Fruit fly (Drosophila melanogaster) whole organism, embryonic: ENCODE data around the gene CG7953.

Source experiments
- CG11093 ChIP-seq: fragments of 200-800 bp; sonication (Bioruptor generic); IDR thresholded peaks from 3 replicates; pipeline ENCODE4 v1.3.6; 2022; ENCODE audit warnings: missing biosample characterization, missing genetic modification characterization
- CG11695 ChIP-seq: fragments of 200-800 bp; sonication (Bioruptor generic); IDR thresholded peaks from 3 replicates; pipeline ENCODE4 v1.3.6; 2022; ENCODE audit warnings: missing biosample characterization, missing genetic modification characterization
- CG11723 ChIP-seq: fragments of 200-800 bp; sonication (Bioruptor generic); optimal IDR thresholded peaks from 2 replicates; lab custom pipeline; 2017; ENCODE audit warnings: missing biosample characterization, mild to moderate bottlenecking, missing genetic modification characterization
- CG1233 ChIP-seq: fragments of 200-800 bp; sonication (Bioruptor generic); optimal IDR thresholded peaks from 4 replicates; lab custom pipeline; 2018; ENCODE audit warnings: missing biosample characterization, mild to moderate bottlenecking, missing genetic modification characterization
- CG13287 ChIP-seq: fragments of 200-800 bp; sonication (Bioruptor generic); IDR thresholded peaks from 2 replicates; pipeline ENCODE4 v1.3.6; 2022; ENCODE audit warnings: missing biosample characterization, missing genetic modification characterization; ENCODE audit not compliant: partially characterized antibody
- CG14050 ChIP-seq: fragments of 200-800 bp; sonication (Bioruptor generic); IDR thresholded peaks from 3 replicates; pipeline ENCODE4 v1.3.6; 2022; ENCODE audit warnings: missing biosample characterization, missing genetic modification characterization
- CG14710 ChIP-seq: fragments of 200-800 bp; sonication (Bioruptor generic); optimal IDR thresholded peaks from 3 replicates; lab custom pipeline; 2019; ENCODE audit warnings: missing biosample characterization, mild to moderate bottlenecking, missing genetic modification characterization, moderate library complexity
- CG14965 ChIP-seq: fragments of 200-800 bp; sonication (Bioruptor generic); optimal IDR thresholded peaks from 2 replicates; lab custom pipeline; 2016; ENCODE audit warnings: missing biosample characterization, missing genetic modification characterization, borderline replicate concordance
- CG17829 ChIP-seq: fragments of 200-800 bp; optimal IDR thresholded peaks from 2 replicates; lab custom pipeline; 2019; ENCODE audit warnings: missing biosample characterization, mild to moderate bottlenecking, missing genetic modification characterization, moderate library complexity
- CG2120 ChIP-seq: fragments of 200-800 bp; sonication (Bioruptor generic); optimal IDR thresholded peaks from 3 replicates; lab custom pipeline; 2016; ENCODE audit warnings: missing biosample characterization, missing genetic modification characterization
- CG2202 ChIP-seq: fragments of 200-800 bp; sonication (Bioruptor generic); optimal IDR thresholded peaks from 2 replicates; lab custom pipeline; 2018; ENCODE audit warnings: missing biosample characterization, mild to moderate bottlenecking, missing genetic modification characterization
- CG32532 ChIP-seq: fragments of 200-800 bp; sonication (Bioruptor generic); IDR thresholded peaks from 2 replicates; pipeline ENCODE4 v1.3.6; 2022; ENCODE audit warnings: missing biosample characterization, missing genetic modification characterization
- CG6654 ChIP-seq: fragments of 200-800 bp; sonication (Bioruptor generic); optimal IDR thresholded peaks from 2 replicates; lab custom pipeline; 2017; ENCODE audit warnings: missing biosample characterization, mild to moderate bottlenecking, missing genetic modification characterization
- CG7271 ChIP-seq: fragments of 200-800 bp; sonication (Bioruptor generic); optimal IDR thresholded peaks from 2 replicates; lab custom pipeline; 2018; ENCODE audit warnings: missing biosample characterization, mild to moderate bottlenecking, missing genetic modification characterization, moderate library complexity
- CG7556 ChIP-seq: fragments of 200-800 bp; sonication (Bioruptor generic); optimal IDR thresholded peaks from 2 replicates; lab custom pipeline; 2017; ENCODE audit warnings: missing biosample characterization, mild to moderate bottlenecking, missing genetic modification characterization
- CG7963 ChIP-seq: fragments of 200-800 bp; sonication (Bioruptor generic); IDR thresholded peaks from 3 replicates; pipeline ENCODE4 v1.3.6; 2022; ENCODE audit warnings: missing biosample characterization, missing genetic modification characterization; ENCODE audit not compliant: partially characterized antibody
- CG8388 ChIP-seq: fragments of 200-800 bp; sonication (Bioruptor generic); optimal IDR thresholded peaks from 2 replicates; lab custom pipeline; 2019; ENCODE audit warnings: missing biosample characterization, mild to moderate bottlenecking, missing genetic modification characterization, moderate library complexity
- CG9437 ChIP-seq: fragments of 200-800 bp; sonication (Bioruptor generic); optimal IDR thresholded peaks from 2 replicates; lab custom pipeline; 2018; ENCODE audit warnings: missing biosample characterization, mild to moderate bottlenecking, missing genetic modification characterization
- CG9609 ChIP-seq: fragments of 200-800 bp; sonication (Bioruptor generic); optimal IDR thresholded peaks from 3 replicates; lab custom pipeline; 2016; ENCODE audit warnings: missing biosample characterization, missing genetic modification characterization
- ERR ChIP-seq: fragments of 200-800 bp; sonication (Bioruptor generic); optimal IDR thresholded peaks from 2 replicates; lab custom pipeline; 2016; ENCODE audit warnings: missing biosample characterization, missing genetic modification characterization
- Fer1 ChIP-seq: fragments of 200-800 bp; sonication (Bioruptor generic); optimal IDR thresholded peaks from 2 replicates; lab custom pipeline; 2017; ENCODE audit warnings: missing biosample characterization, mild to moderate bottlenecking, missing genetic modification characterization
- HHEX ChIP-seq: fragments of 200-800 bp; sonication (Bioruptor generic); optimal IDR thresholded peaks from 3 replicates; lab custom pipeline; 2017; ENCODE audit warnings: missing biosample characterization, mild to moderate bottlenecking, missing genetic modification characterization, missing genetic modification reagents
- HLH4C ChIP-seq: fragments of 200-800 bp; sonication (Bioruptor generic); IDR thresholded peaks from 3 replicates; pipeline ENCODE4 v1.3.6; 2022; ENCODE audit warnings: missing biosample characterization, missing genetic modification characterization; ENCODE audit not compliant: partially characterized antibody
- MESR4 ChIP-seq: fragments of 200-800 bp; sonication (Bioruptor generic); optimal IDR thresholded peaks from 2 replicates; lab custom pipeline; 2018; ENCODE audit warnings: missing biosample characterization, mild to moderate bottlenecking, missing genetic modification characterization, moderate library complexity
- Med ChIP-seq: fragments of 200-800 bp; sonication (Bioruptor generic); peaks from one replicate; lab custom pipeline; 2016; ENCODE audit warnings: missing biosample characterization, missing genetic modification characterization, mild to moderate bottlenecking, inconsistent platforms, moderate library complexity
- NfI ChIP-seq: fragments of 200-800 bp; sonication (Bioruptor generic); optimal IDR thresholded peaks from 3 replicates; lab custom pipeline; 2018; ENCODE audit warnings: missing biosample characterization, mild to moderate bottlenecking, missing genetic modification characterization, moderate library complexity
- Oaz ChIP-seq: fragments of 200-800 bp; sonication (Bioruptor generic); IDR thresholded peaks from 2 replicates; pipeline ENCODE4 v1.3.6; 2022; ENCODE audit warnings: missing biosample characterization, missing genetic modification characterization
- Opbp ChIP-seq: fragments of 200-800 bp; sonication (Bioruptor generic); IDR thresholded peaks from 3 replicates; pipeline ENCODE4 v1.3.6; 2022; ENCODE audit warnings: missing biosample characterization, missing genetic modification characterization; ENCODE audit not compliant: partially characterized antibody
- Pdp1 ChIP-seq, 2 experiments: fragments of 200-800 bp; sonication (Bioruptor generic); optimal IDR thresholded peaks; 3 replicates each; lab custom pipeline; 2016; ENCODE audit warnings: missing biosample characterization in 2 of 2, missing genetic modification characterization in 2 of 2, mild to moderate bottlenecking in 1 of 2, moderate library complexity in 1 of 2
- Side ChIP-seq: fragments of 200-800 bp; sonication (Bioruptor generic); optimal IDR thresholded peaks from 2 replicates; lab custom pipeline; 2016; ENCODE audit warnings: missing biosample characterization, missing genetic modification characterization
- cad ChIP-seq: fragments of >200 bp; optimal IDR thresholded peaks from 2 replicates; lab custom pipeline; 2017; ENCODE audit warnings: missing biosample characterization, missing genetic modification characterization
- ci ChIP-seq: fragments of 200-800 bp; sonication (Bioruptor generic); IDR thresholded peaks from 3 replicates; pipeline ENCODE4 v1.3.6; 2022; ENCODE audit warnings: missing biosample characterization, missing genetic modification characterization
- dm ChIP-seq: fragments of 200-800 bp; sonication (Bioruptor generic); optimal IDR thresholded peaks from 3 replicates; lab custom pipeline; 2016; ENCODE audit warnings: missing biosample characterization, missing genetic modification characterization
- fd96Cb ChIP-seq: fragments of 200-800 bp; sonication (Bioruptor generic); optimal IDR thresholded peaks from 2 replicates; lab custom pipeline; 2018; ENCODE audit warnings: missing biosample characterization, mild to moderate bottlenecking, missing genetic modification characterization, moderate library complexity
- grau ChIP-seq: fragments of 200-800 bp; optimal IDR thresholded peaks from 3 replicates; lab custom pipeline; 2019; ENCODE audit warnings: missing biosample characterization, mild to moderate bottlenecking, missing genetic modification characterization, moderate library complexity
- gro ChIP-seq: fragments of 200-800 bp; sonication (Bioruptor generic); optimal IDR thresholded peaks from 2 replicates; lab custom pipeline; 2016; ENCODE audit warnings: missing biosample characterization, missing genetic modification characterization
- knrl ChIP-seq: fragments of 200-800 bp; sonication (Bioruptor generic); IDR thresholded peaks from 3 replicates; pipeline ENCODE4 v1.3.6; 2022; ENCODE audit warnings: missing biosample characterization, missing genetic modification characterization; ENCODE audit not compliant: partially characterized antibody
- lmd ChIP-seq: fragments of 200-800 bp; sonication (Bioruptor generic); IDR thresholded peaks from 2 replicates; pipeline ENCODE4 v1.3.6; 2022; ENCODE audit warnings: missing biosample characterization, missing genetic modification characterization
- lov ChIP-seq, 2 experiments: fragments of 200-800 bp in 1 of 2; fragments of >200 bp in 1 of 2; sonication (Bioruptor generic) in 1 of 2; IDR thresholded peaks in 1 of 2; optimal IDR thresholded peaks in 1 of 2; 2 replicates in 1 of 2; 3 replicates in 1 of 2; pipeline versions ENCODE4 v1.3.6 to Lab custom; 2017 to 2022; ENCODE audit warnings: missing biosample characterization in 1 of 2, missing genetic modification characterization in 1 of 2
- pum ChIP-seq: fragments of 200-800 bp; sonication (Bioruptor generic); optimal IDR thresholded peaks from 2 replicates; lab custom pipeline; 2016; ENCODE audit warnings: missing biosample characterization, missing genetic modification characterization
- rib ChIP-seq: fragments of 200-800 bp; sonication (Bioruptor generic); IDR thresholded peaks from 2 replicates; pipeline ENCODE4 v1.3.6; 2022; ENCODE audit warnings: missing biosample characterization, missing genetic modification characterization
- run ChIP-seq: fragments of 200-800 bp; sonication (Bioruptor generic); optimal IDR thresholded peaks from 3 replicates; lab custom pipeline; 2018; ENCODE audit warnings: missing biosample characterization, mild to moderate bottlenecking, missing genetic modification characterization
- shn ChIP-seq: fragments of 200-800 bp; sonication (Bioruptor generic); optimal IDR thresholded peaks from 3 replicates; lab custom pipeline; 2016; ENCODE audit warnings: missing biosample characterization, missing genetic modification characterization
- stwl ChIP-seq: fragments of 200-800 bp; sonication (Bioruptor generic); optimal IDR thresholded peaks from 3 replicates; lab custom pipeline; 2018; ENCODE audit warnings: missing biosample characterization, mild to moderate bottlenecking, missing genetic modification characterization, moderate library complexity
- trem ChIP-seq: fragments of 200-800 bp; optimal IDR thresholded peaks from 3 replicates; lab custom pipeline; 2019; ENCODE audit warnings: missing biosample characterization, mild to moderate bottlenecking, missing genetic modification characterization, moderate library complexity
- zen2 ChIP-seq: fragments of 200-800 bp; sonication (Bioruptor generic); IDR thresholded peaks from 3 replicates; pipeline ENCODE4 v1.3.6; 2022; ENCODE audit warnings: missing biosample characterization, missing genetic modification characterization; ENCODE audit not compliant: partially characterized antibody

CG7953 gene

dm6 chr2L:13889934-13890333 is 42.2 kb downstream of the CG7953 start:
- no peak for TF ChIP-seq Side (GFP tag; lab: Kevin White, UChicago)
- peak in 1 of 2 experiments; percentile 82 for TF ChIP-seq Pdp1 (GFP tag; optimal IDR thresholded peaks at IDR 0.05; lab: Kevin White, UChicago)
- no peak for TF ChIP-seq fd96Cb
- no peak for TF ChIP-seq CG2202 (tag; lab: Kevin White, UChicago)

DNA sequence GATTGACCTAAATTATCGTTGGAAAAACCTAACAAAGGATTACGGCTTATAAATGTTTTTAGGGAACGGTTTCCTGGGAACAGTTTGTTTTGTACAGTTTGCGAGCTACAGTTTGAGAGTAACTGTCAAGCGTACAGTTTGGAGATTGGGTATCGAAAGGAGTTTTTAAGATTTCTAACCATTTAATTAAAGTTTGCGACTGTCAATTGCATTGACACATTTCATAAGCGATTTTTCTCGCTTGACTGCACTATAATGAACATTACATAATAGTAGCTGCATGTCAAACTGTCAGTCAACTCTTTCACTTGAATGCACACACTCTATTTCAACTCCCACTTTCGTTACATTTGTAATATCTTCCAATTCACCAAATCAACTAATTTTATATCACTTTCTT is 45.1 kb downstream of the CG7953 start:
- TF ChIP-seq NfI (no peak), HLH4C (GFP tag; lab: Robert Waterston, UW) (0 out of 3 replicates have a peak, but pooled peaks have one; percentile 11), HHEX (no peak), stwl (tag; lab: Kevin White, UChicago) (peak; percentile 27), CG2120 (GFP tag; lab: Kevin White, UChicago) (no peak), CG14050 (GFP tag; lab: Robert Waterston, UW) (no peak), Fer1 (GFP tag; lab: Kevin White, UChicago) (no peak), Opbp (GFP tag; lab: Robert Waterston, UW) (peak; percentile 34; the same call in 1 of the 3 replicates), cad (GFP tag; lab: Kevin White, UChicago) (peak; percentile 93), lov (optimal IDR thresholded peaks at IDR 0.05; lab: Kevin White, UChicago) (peak; percentile 84), lov (GFP tag; IDR thresholded peaks at IDR 0.05; lab: Robert Waterston, UW) (no peak), CG11093 (no peak), Pdp1 (GFP tag; optimal IDR thresholded peaks at IDR 0.05; lab: Kevin White, UChicago) (peak in 1 of 2 experiments; percentile 78), CG6654 (GFP tag; lab: Kevin White, UChicago) (peak; percentile 99), CG7963 (0 out of 3 replicates have a peak, but pooled peaks have one; percentile 43), CG14965 (GFP tag; lab: Kevin White, UChicago) (no peak), CG9437 (no peak), gro (GFP tag; lab: Kevin White, UChicago) (no peak), dm (GFP tag; lab: Kevin White, UChicago) (peak; percentile 2), CG7556 (GFP tag; lab: Kevin White, UChicago) (no peak), pum (no peak), knrl (GFP tag; lab: Robert Waterston, UW) (0 out of 3 replicates have a peak, but pooled peaks have one; percentile 22), grau (tag; lab: Kevin White, UChicago) (peak; percentile 20)

DNA sequence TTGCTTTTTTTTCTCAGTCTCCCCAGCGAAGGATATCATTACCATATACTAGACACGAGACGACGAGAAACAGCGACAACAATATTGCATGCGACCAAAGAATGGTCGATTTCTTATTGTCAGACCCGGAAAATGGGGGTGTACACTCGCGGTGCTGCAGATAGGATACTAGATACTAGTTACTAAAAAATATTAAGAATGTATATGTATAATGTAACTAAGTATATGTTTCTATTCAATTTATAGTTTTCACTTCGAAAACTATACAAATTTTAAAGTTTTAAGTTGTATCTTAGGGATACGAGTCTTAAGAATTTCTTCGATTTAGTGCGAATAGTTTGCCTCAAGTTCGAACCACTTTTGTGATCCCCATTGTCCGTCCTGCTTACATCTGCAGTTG is 45.7 kb downstream of the CG7953 start:
- TF ChIP-seq Fer1 (GFP tag; lab: Kevin White, UChicago), result peak; percentile 58
- peak; percentile 47; the same call in 1 of the 3 replicates for TF ChIP-seq ci (GFP tag; lab: Robert Waterston, UW)
- TF ChIP-seq CG7271 (tag; lab: Kevin White, UChicago), result no peak
- TF ChIP-seq fd96Cb, result peak; percentile 41
- no peak for TF ChIP-seq CG32532 (GFP tag; lab: Robert Waterston, UW)
- no peak for TF ChIP-seq CG6654 (GFP tag; lab: Kevin White, UChicago)
- peak; percentile 32 for TF ChIP-seq Med (GFP tag; lab: Kevin White, UChicago)
- TF ChIP-seq CG8388 (GFP tag; lab: Kevin White, UChicago), result peak; percentile 28
- TF ChIP-seq shn (GFP tag; lab: Kevin White, UChicago), result no peak
- TF ChIP-seq grau (tag; lab: Kevin White, UChicago), result peak; percentile 12
- no peak for TF ChIP-seq ERR (GFP tag; lab: Kevin White, UChicago)
- TF ChIP-seq CG9609 (GFP tag; lab: Kevin White, UChicago), result no peak
- peak; percentile 40 for TF ChIP-seq CG17829
- TF ChIP-seq rib, result no peak
- TF ChIP-seq CG1233 (GFP tag; lab: Kevin White, UChicago), result peak; percentile 23
- no peak for TF ChIP-seq CG13287
- no peak for TF ChIP-seq Oaz (GFP tag; lab: Robert Waterston, UW)
- TF ChIP-seq lmd (GFP tag; lab: Robert Waterston, UW), result peak; percentile 16; the same call in 1 of the 2 replicates
- peak; percentile 41; the same call in 1 of the 3 replicates for TF ChIP-seq CG11695 (GFP tag; lab: Robert Waterston, UW)
- TF ChIP-seq CG11723 (GFP tag; lab: Kevin White, UChicago), result no peak
- TF ChIP-seq zen2, result no peak
- no peak for TF ChIP-seq CG2202 (tag; lab: Kevin White, UChicago)
- TF ChIP-seq MESR4, result no peak
- no peak for TF ChIP-seq CG14965 (GFP tag; lab: Kevin White, UChicago)
- peak; percentile 44 for TF ChIP-seq trem (tag; lab: Kevin White, UChicago)
- TF ChIP-seq CG14710 (tag; lab: Kevin White, UChicago), result peak; percentile 40
- no peak for TF ChIP-seq run (tag; lab: Kevin White, UChicago)
